Fruit fly (Drosophila melanogaster): ENCODE data around the gene Dhc16F.

The Dhc16F gene

dm6 chrX:18064183-18064582 lies at the start of gene Dhc16F:
Gene Dhc16F (plus strand): TSS chrX:18064483.
- TF ChIP-seq ATbp (GFP tag; optimal IDR thresholded peaks at IDR 0.05) (no peak), CG7786 (GFP tag; optimal IDR thresholded peaks at IDR 0.05) (no peak), Trl (optimal IDR thresholded peaks at IDR 0.05) (no peak), Trl (GFP tag; optimal IDR thresholded peaks at IDR 0.05) (no peak), ewg (GFP tag; optimal IDR thresholded peaks at IDR 0.05) (no peak), YL-1 (GFP tag; optimal IDR thresholded peaks at IDR 0.05) (no peak), nom (GFP tag; optimal IDR thresholded peaks at IDR 0.05) (no peak), Neu2 (GFP tag; optimal IDR thresholded peaks at IDR 0.05; ENCODE audit: borderline replicate concordance) (no peak), Vsx1 (GFP tag; optimal IDR thresholded peaks at IDR 0.05) (no peak), sima (GFP tag; optimal IDR thresholded peaks at IDR 0.05) (no peak)

- TF ChIP-seq CG16779 (GFP tag; IDR thresholded peaks at IDR 0.05) (no peak), sd (tag; optimal IDR thresholded peaks at IDR 0.05) (peak; percentile 80), nau (GFP tag; optimal IDR thresholded peaks at IDR 0.05) (peak; percentile 37), CG10267 (tag; optimal IDR thresholded peaks at IDR 0.05) (no peak), crol (GFP tag; IDR thresholded peaks at IDR 0.05) (peak; percentile 71), CG8281 (tag; optimal IDR thresholded peaks at IDR 0.05) (peak; percentile 29), ci (GFP tag; IDR thresholded peaks at IDR 0.05) (no peak), Drgx (GFP tag; IDR thresholded peaks at IDR 0.05) (peak; percentile 84), Adf1 (GFP tag; IDR thresholded peaks at IDR 0.05) (peak; percentile 82), sens (GFP tag) (peak; percentile 30), Blimp-1 (GFP tag; optimal IDR thresholded peaks at IDR 0.05) (no peak)
Observed at dm6 chrX:18014601-18015000, 49.7 kb upstream of the Dhc16F start.

dm6 chrX:18018437-18019100 lies 45.7 kb upstream of the Dhc16F start:
- TF ChIP-seq Myb (GFP tag; optimal IDR thresholded peaks at IDR 0.05) (peak; percentile 88), ssp (GFP tag; IDR thresholded peaks at IDR 0.05) (no peak), CG13894 (tag; optimal IDR thresholded peaks at IDR 0.05) (peak; percentile 65), Atf6 (GFP tag; IDR thresholded peaks at IDR 0.05) (no peak), exex (tag; optimal IDR thresholded peaks at IDR 0.05) (no peak), fu2 (GFP tag; optimal IDR thresholded peaks at IDR 0.05) (no peak), sna (GFP tag; IDR thresholded peaks at IDR 0.05; ENCODE audit: partially characterized antibody) (no peak), jing (GFP tag; optimal IDR thresholded peaks at IDR 0.05) (no peak), Sry-β (GFP tag; optimal IDR thresholded peaks at IDR 0.05) (no peak), NK7.1 (GFP tag; optimal IDR thresholded peaks at IDR 0.05) (no peak), CG34224 (GFP tag; IDR thresholded peaks at IDR 0.05; ENCODE audit: partially characterized antibody) (0 out of 3 replicates have a peak, but pooled peaks have one; percentile 24), CG6272 (GFP tag; IDR thresholded peaks at IDR 0.05) (no peak), CG10274 (GFP tag; optimal IDR thresholded peaks at IDR 0.05) (no peak), NC2β (GFP tag; optimal IDR thresholded peaks at IDR 0.05) (no peak), fd96Cb (tag; optimal IDR thresholded peaks at IDR 0.05) (no peak), Adf1 (GFP tag; IDR thresholded peaks at IDR 0.05) (peak; percentile 96), scrt (GFP tag; optimal IDR thresholded peaks at IDR 0.05) (peak; percentile 88), cad (GFP tag; optimal IDR thresholded peaks at IDR 0.05) (no peak), CG18011 (GFP tag; optimal IDR thresholded peaks at IDR 0.05) (no peak), gfzf (GFP tag; optimal IDR thresholded peaks at IDR 0.05) (peak; percentile 15), gro (GFP tag; optimal IDR thresholded peaks at IDR 0.05) (no peak), ken (GFP tag; IDR thresholded peaks at IDR 0.05) (no peak), fru (optimal IDR thresholded peaks at IDR 0.05) (no peak), fd102C (GFP tag; optimal IDR thresholded peaks at IDR 0.05) (no peak), CTCF (GFP tag; optimal IDR thresholded peaks at IDR 0.05) (peak; percentile 64), sisA (GFP tag; IDR thresholded peaks at IDR 0.05) (no peak), Neu2 (GFP tag; optimal IDR thresholded peaks at IDR 0.05; ENCODE audit: borderline replicate concordance) (no peak), stwl (tag; optimal IDR thresholded peaks at IDR 0.05) (no peak), Deaf1 (tag; optimal IDR thresholded peaks at IDR 0.05) (peak; percentile 93), slbo (GFP tag; IDR thresholded peaks at IDR 0.05) (no peak)
